Fruit fly (Drosophila melanogaster): ENCODE data around the gene Mkp.

Mkp gene

dm6 chr3L:184251-184650, at the start of gene Mkp, which contains the start of the genes CG34140 and Mtch:
Gene Mkp, minus strand, starts transcription at chr3L:184540.
Gene CG34140, minus strand, starts transcription at chr3L:184424.
Gene Mtch, plus strand, starts transcription at chr3L:184626.
- TF ChIP-seq Sox14 (GFP tag; optimal IDR thresholded peaks at IDR 0.05) (peak; percentile 88), Hr38 (GFP tag; optimal IDR thresholded peaks at IDR 0.05) (peak; percentile 69), CG11762 (GFP tag; optimal IDR thresholded peaks at IDR 0.05; ENCODE audit: insufficient read depth) (peak; percentile 4), Hr39 (GFP tag; optimal IDR thresholded peaks at IDR 0.05) (no peak), CG11902 (GFP tag; optimal IDR thresholded peaks at IDR 0.05) (peak; percentile 70), svp (GFP tag) (peak; percentile 98), Lpt (GFP tag; optimal IDR thresholded peaks at IDR 0.05) (peak; percentile 50), eg (GFP tag; IDR thresholded peaks at IDR 0.05) (peak; percentile 78), Sox15 (GFP tag; optimal IDR thresholded peaks at IDR 0.05) (peak; percentile 65), CG3032 (tag; optimal IDR thresholded peaks at IDR 0.05) (peak; percentile 78), OdsH (GFP tag; optimal IDR thresholded peaks at IDR 0.05) (no peak), spab (GFP tag; optimal IDR thresholded peaks at IDR 0.05) (no peak), ss (GFP tag; optimal IDR thresholded peaks at IDR 0.05) (no peak), Eip75B (GFP tag; optimal IDR thresholded peaks at IDR 0.05) (no peak), CG6808 (GFP tag; optimal IDR thresholded peaks at IDR 0.05) (no peak), CG16779 (tag; optimal IDR thresholded peaks at IDR 0.05) (no peak), salr (GFP tag; optimal IDR thresholded peaks at IDR 0.05) (no peak), Ets21C (GFP tag; optimal IDR thresholded peaks at IDR 0.05) (peak; percentile 81), Sox102F (GFP tag; optimal IDR thresholded peaks at IDR 0.05) (no peak), fd85E (GFP tag; optimal IDR thresholded peaks at IDR 0.05) (peak; percentile 53), fd59A (GFP tag; optimal IDR thresholded peaks at IDR 0.05) (peak; percentile 37), dac (GFP tag; optimal IDR thresholded peaks at IDR 0.05) (no peak), achi (GFP tag; optimal IDR thresholded peaks at IDR 0.05) (no peak), CG31627 (GFP tag; optimal IDR thresholded peaks at IDR 0.05) (peak; percentile 89), CG15336 (GFP tag; IDR thresholded peaks at IDR 0.05) (no peak), acj6 (GFP tag; optimal IDR thresholded peaks at IDR 0.05) (peak; percentile 79), topi (GFP tag; optimal IDR thresholded peaks at IDR 0.05) (no peak), CG3919 (GFP tag; optimal IDR thresholded peaks at IDR 0.05) (no peak), Blimp-1 (GFP tag; optimal IDR thresholded peaks at IDR 0.05) (peak; percentile 36), Ets96B (tag; optimal IDR thresholded peaks at IDR 0.05) (no peak), CG6792 (GFP tag; optimal IDR thresholded peaks at IDR 0.05) (peak; percentile 84), CG9139 (GFP tag; optimal IDR thresholded peaks at IDR 0.05) (no peak), CG7368 (GFP tag; optimal IDR thresholded peaks at IDR 0.05) (no peak), Met (GFP tag; optimal IDR thresholded peaks at IDR 0.05) (no peak), dsx (GFP tag; optimal IDR thresholded peaks at IDR 0.05; ENCODE audit: poor library complexity, severe bottlenecking) (peak; percentile 88), CG4318 (GFP tag; optimal IDR thresholded peaks at IDR 0.05) (no peak), CG1621 (tag; optimal IDR thresholded peaks at IDR 0.05) (no peak), CG6163 (GFP tag; IDR thresholded peaks at IDR 0.05) (peak; percentile 81), esn (GFP tag; optimal IDR thresholded peaks at IDR 0.05) (peak; percentile 90), vri (GFP tag; optimal IDR thresholded peaks at IDR 0.05) (no peak), CG34406 (GFP tag; optimal IDR thresholded peaks at IDR 0.05) (peak; percentile 73), net (GFP tag; optimal IDR thresholded peaks at IDR 0.05) (no peak), CG6276 (GFP tag; optimal IDR thresholded peaks at IDR 0.05) (no peak), cyc (GFP tag; optimal IDR thresholded peaks at IDR 0.05) (peak; percentile 85), Eip93F (GFP tag; optimal IDR thresholded peaks at IDR 0.05) (no peak), CG6854 (GFP tag; optimal IDR thresholded peaks at IDR 0.05) (no peak), Smox (GFP tag; optimal IDR thresholded peaks at IDR 0.05) (peak; percentile 87), Eip78C (GFP tag) (no peak), CG10669 (GFP tag; optimal IDR thresholded peaks at IDR 0.05) (no peak), pdm3 (GFP tag; optimal IDR thresholded peaks at IDR 0.05) (no peak), Hr4 (GFP tag; optimal IDR thresholded peaks at IDR 0.05) (no peak), Gug (GFP tag; IDR thresholded peaks at IDR 0.05) (peak; percentile 72), lz (GFP tag; optimal IDR thresholded peaks at IDR 0.05) (peak; percentile 91)
